Fruit fly (Drosophila melanogaster) whole organism: ENCODE data around the gene Cep97.

Experiments
- CG8478 ChIP-seq: fragments of >200 bp; optimal IDR thresholded peaks from 2 replicates; lab custom pipeline; 2018; ENCODE audit warnings: inconsistent platforms
- psq ChIP-seq: fragments of >200 bp; optimal IDR thresholded peaks from 2 replicates; lab custom pipeline; 2017
- usp ChIP-seq: fragments of >200 bp; optimal IDR thresholded peaks from 2 replicates; lab custom pipeline; 2017; ENCODE audit warnings: missing biosample characterization, missing genetic modification characterization, mixed read lengths

- TF ChIP-seq CG8478 (lab: Kevin White, UChicago): no peak
- TF ChIP-seq psq: no peak
- no peak for TF ChIP-seq usp (GFP tag; lab: Kevin White, UChicago)
Observed at dm6 chr2L:3861388-3861787, 6.1 kb upstream of the Cep97 start.
